Worm (Caenorhabditis elegans) whole organism, L4 larva: ENCODE results near the gene F17A2.13.

ENCODE experiments used
- F10B5.3 ChIP-seq: sonication (generic microtip); optimal IDR thresholded peaks from 2 replicates; lab custom pipeline; 2016; ENCODE audit warnings: mild to moderate bottlenecking, missing genetic modification characterization, missing compliant biosample characterization
- F44E2.7 ChIP-seq: fragments of 200-800 bp; sonication (Bioruptor generic); IDR thresholded peaks from 2 replicates; pipeline ENCODE4 v2.1.2; 2022; ENCODE audit warnings: missing genetic modification characterization, missing compliant biosample characterization
- R02D3.7 ChIP-seq: fragments of 150-350 bp; sonication (generic microtip); optimal IDR thresholded peaks from 3 replicates; lab custom pipeline; 2014; ENCODE audit warnings: missing biosample characterization, missing genetic modification characterization
- T20F7.1 ChIP-seq: fragments of 200-800 bp; sonication (Bioruptor generic); optimal IDR thresholded peaks from 2 replicates; lab custom pipeline; 2018; ENCODE audit warnings: mild to moderate bottlenecking, missing genetic modification characterization, missing compliant biosample characterization
- Y75B8A.6 ChIP-seq: fragments of 200-800 bp; sonication (Bioruptor generic); IDR thresholded peaks from 2 replicates; pipeline ENCODE4 v1.3.6; 2022; ENCODE audit warnings: missing genetic modification reagents, missing genetic modification characterization, missing compliant biosample characterization
- aha-1 ChIP-seq: fragments of 150-350 bp; peaks from one replicate; lab custom pipeline; 2014; ENCODE audit warnings: missing biosample characterization, missing genetic modification characterization
- ceh-20 ChIP-seq: fragments of 200-800 bp; sonication (Bioruptor generic); IDR thresholded peaks from 2 replicates; pipeline ENCODE4 v1.3.6; 2022; ENCODE audit warnings: missing genetic modification reagents, missing genetic modification characterization, missing compliant biosample characterization
- ceh-28 ChIP-seq: fragments of 150-350 bp; optimal IDR thresholded peaks from 2 replicates; lab custom pipeline; 2014; ENCODE audit warnings: missing biosample characterization, missing genetic modification reagents, missing genetic modification characterization
- daf-16 ChIP-seq, 3 experiments: sonication (generic microtip); optimal IDR thresholded peaks; 2 replicates each; lab custom pipeline; 2016 to 2017; ENCODE audit warnings: missing genetic modification characterization in 3 of 3, missing genetic modification reagents in 3 of 3, mild to moderate bottlenecking in 2 of 3, missing compliant biosample characterization in 2 of 3, missing biosample characterization in 1 of 3, moderate library complexity in 1 of 3
- dmd-6 ChIP-seq: fragments of 200-800 bp; sonication (Bioruptor generic); IDR thresholded peaks from 2 replicates; pipeline ENCODE4 v1.3.6; 2022; ENCODE audit warnings: missing genetic modification reagents, missing genetic modification characterization, missing compliant biosample characterization
- dmd-9 ChIP-seq: fragments of 200-800 bp; sonication (Bioruptor generic); IDR thresholded peaks from 2 replicates; pipeline ENCODE4 v1.3.6; 2022; ENCODE audit warnings: missing genetic modification reagents, missing genetic modification characterization, missing compliant biosample characterization
- dpl-1 ChIP-seq: fragments of 150-350 bp; optimal IDR thresholded peaks from 2 replicates; lab custom pipeline; 2014; ENCODE audit warnings: missing biosample characterization, missing genetic modification reagents, missing genetic modification characterization
- dve-1 ChIP-seq: sonication (generic microtip); optimal IDR thresholded peaks from 2 replicates; lab custom pipeline; 2017; ENCODE audit warnings: antibody characterized with exemption, mild to moderate bottlenecking, missing genetic modification characterization, missing compliant biosample characterization; ENCODE audit not compliant: insufficient read depth
- egl-27 ChIP-seq: sonication (generic microtip); optimal IDR thresholded peaks from 3 replicates; lab custom pipeline; 2017; ENCODE audit warnings: missing biosample characterization, missing genetic modification reagents, missing genetic modification characterization
- egl-43 ChIP-seq: fragments of 200-800 bp; sonication (Bioruptor generic); IDR thresholded peaks from 2 replicates; pipeline ENCODE4 v1.3.6; 2022; ENCODE audit warnings: missing genetic modification reagents, missing genetic modification characterization, missing compliant biosample characterization
- fkh-10 ChIP-seq: fragments of 150-350 bp; optimal IDR thresholded peaks from 2 replicates; lab custom pipeline; 2014; ENCODE audit warnings: missing biosample characterization, missing genetic modification reagents, missing genetic modification characterization
- fos-1 ChIP-seq: fragments of 150-350 bp; optimal IDR thresholded peaks from 2 replicates; lab custom pipeline; 2014; ENCODE audit warnings: missing biosample characterization, missing genetic modification characterization
- hlh-11 ChIP-seq: fragments of 200-800 bp; sonication (Bioruptor generic); optimal IDR thresholded peaks from 2 replicates; lab custom pipeline; 2018; ENCODE audit warnings: mild to moderate bottlenecking, missing genetic modification characterization, missing compliant biosample characterization
- hlh-30 ChIP-seq: sonication (generic microtip); optimal IDR thresholded peaks from 2 replicates; lab custom pipeline; 2017; ENCODE audit warnings: antibody characterized with exemption, mild to moderate bottlenecking, missing genetic modification characterization, missing compliant biosample characterization; ENCODE audit not compliant: insufficient read depth
- lin-15B ChIP-seq: fragments of 150-350 bp; sonication (generic microtip); optimal IDR thresholded peaks from 3 replicates; lab custom pipeline; 2014; ENCODE audit warnings: missing biosample characterization, missing genetic modification characterization
- madf-5 ChIP-seq, 2 experiments: fragments of 200-800 bp; sonication (Bioruptor generic); IDR thresholded peaks; 2 replicates each; pipeline ENCODE4 v1.3.6; 2022; ENCODE audit warnings: missing compliant biosample characterization in 2 of 2, missing genetic modification characterization in 2 of 2
- nhr-28 ChIP-seq: fragments of 150-350 bp; optimal IDR thresholded peaks from 2 replicates; lab custom pipeline; 2014; ENCODE audit warnings: missing biosample characterization, missing genetic modification characterization
- nhr-42 ChIP-seq: fragments of 200-800 bp; sonication (Bioruptor generic); IDR thresholded peaks from 2 replicates; pipeline ENCODE4 v1.3.6; 2022; ENCODE audit warnings: missing genetic modification characterization, missing compliant biosample characterization
- nhr-48 ChIP-seq: sonication (generic microtip); optimal IDR thresholded peaks from 2 replicates; lab custom pipeline; 2016; ENCODE audit warnings: mild to moderate bottlenecking, missing genetic modification characterization, missing compliant biosample characterization
- nhr-6 ChIP-seq: fragments of 150-350 bp; optimal IDR thresholded peaks from 2 replicates; lab custom pipeline; 2014; ENCODE audit warnings: missing biosample characterization, missing genetic modification characterization
- nhr-77 ChIP-seq: fragments of 150-350 bp; optimal IDR thresholded peaks from 2 replicates; lab custom pipeline; 2014; ENCODE audit warnings: missing biosample characterization, missing genetic modification characterization
- php-3 ChIP-seq: fragments of 200-800 bp; sonication (Bioruptor generic); IDR thresholded peaks from 2 replicates; pipeline ENCODE4 v1.3.6; 2022; ENCODE audit warnings: missing genetic modification reagents, missing genetic modification characterization, missing compliant biosample characterization
- pqm-1 ChIP-seq: sonication (generic microtip); optimal IDR thresholded peaks from 2 replicates; lab custom pipeline; 2017; ENCODE audit warnings: missing biosample characterization, missing genetic modification characterization
- saeg-2 ChIP-seq: fragments of 200-800 bp; sonication (Bioruptor generic); IDR thresholded peaks from 2 replicates; pipeline ENCODE4 v1.3.6; 2022; ENCODE audit warnings: missing genetic modification reagents, missing genetic modification characterization, missing compliant biosample characterization
- sdz-12 ChIP-seq: fragments of 200-800 bp; sonication (Bioruptor generic); optimal IDR thresholded peaks from 2 replicates; lab custom pipeline; 2018; ENCODE audit warnings: mild to moderate bottlenecking, missing genetic modification characterization, missing compliant biosample characterization
- set-16 ChIP-seq: fragments of 200-800 bp; sonication (Bioruptor generic); IDR thresholded peaks from 2 replicates; pipeline ENCODE4 v1.3.6; 2022; ENCODE audit warnings: missing genetic modification reagents, missing genetic modification characterization, missing compliant biosample characterization
- skn-1 ChIP-seq: fragments of 150-350 bp; optimal IDR thresholded peaks from 2 replicates; lab custom pipeline; 2014; ENCODE audit warnings: missing biosample characterization, missing genetic modification characterization
- unc-39 ChIP-seq: sonication (generic microtip); optimal IDR thresholded peaks from 2 replicates; lab custom pipeline; 2017; ENCODE audit warnings: missing biosample characterization, missing genetic modification characterization
- unc-62 ChIP-seq, 3 experiments: fragments of 150-350 bp in 1 of 3; sonication (generic microtip); optimal IDR thresholded peaks in 2 of 3; peaks in 1 of 3; 1 replicate in 1 of 3; 2 replicates in 2 of 3; lab custom pipeline; 2014 to 2017; ENCODE audit warnings: missing biosample characterization in 3 of 3, missing genetic modification characterization in 3 of 3, missing genetic modification reagents in 3 of 3, missing genotype in 1 of 3
- zip-11 ChIP-seq: fragments of 200-800 bp; sonication (Bioruptor generic); IDR thresholded peaks from 2 replicates; pipeline ENCODE4 v1.3.6; 2022; ENCODE audit warnings: missing genetic modification characterization, missing compliant biosample characterization
- zip-2 ChIP-seq: fragments of 150-350 bp; optimal IDR thresholded peaks from 2 replicates; lab custom pipeline; 2014; ENCODE audit warnings: missing biosample characterization, missing genetic modification characterization
- ztf-7 ChIP-seq: fragments of 150-350 bp; optimal IDR thresholded peaks from 2 replicates; lab custom pipeline; 2014; ENCODE audit warnings: missing biosample characterization, missing genetic modification characterization

The F17A2.13 gene

DNA sequence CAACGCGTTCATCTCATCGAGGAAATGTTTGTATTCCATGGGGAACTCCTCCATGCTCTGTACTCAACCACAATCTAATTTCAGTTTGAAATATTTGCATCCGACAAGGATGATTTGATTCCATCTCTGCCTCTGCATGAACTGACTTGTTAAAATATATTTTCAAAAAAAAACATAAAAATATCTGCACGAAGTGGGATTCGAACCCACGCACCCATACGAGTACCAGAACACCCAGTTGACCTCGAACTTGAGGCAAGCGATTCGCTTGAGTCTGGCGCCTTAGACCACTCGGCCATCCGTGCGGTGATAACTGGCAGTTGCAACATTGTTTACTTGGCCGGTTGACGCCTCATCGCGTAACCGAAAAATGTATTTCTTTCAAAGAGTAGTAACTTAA, 26.4 kb downstream of the F17A2.13 start (continued):
- TF ChIP-seq hlh-30 (tag; lab: Kevin White, UChicago) = peak; percentile 27
- no peak; the same call in none of the 2 replicates for TF ChIP-seq egl-43 (GFP tag; lab: Robert Waterston, UW)
- TF ChIP-seq ztf-7 (tag; lab: Kevin White, UChicago) = peak; percentile 28
- TF ChIP-seq dve-1 (tag; lab: Kevin White, UChicago) = no peak
- TF ChIP-seq nhr-42 (GFP tag; lab: Robert Waterston, UW) = no peak
- TF ChIP-seq ceh-20 = peak; percentile 42; the same call in 1 of the 2 replicates
- no peak for TF ChIP-seq zip-2
- no peak for TF ChIP-seq fkh-10
- TF ChIP-seq F44E2.7 (GFP tag; lab: Robert Waterston, UW) = no peak
- TF ChIP-seq nhr-77 (tag; lab: Kevin White, UChicago) = no peak
- TF ChIP-seq T20F7.1 (GFP tag; lab: Kevin White, UChicago) = no peak
- TF ChIP-seq sdz-12 (GFP tag; lab: Kevin White, UChicago) = no peak
- no peak for TF ChIP-seq zip-11 (GFP tag; lab: Robert Waterston, UW)
- no peak for TF ChIP-seq egl-27 (tag; lab: Kevin White, UChicago)
- TF ChIP-seq F10B5.3 (tag; lab: Kevin White, UChicago) = no peak
- no peak for TF ChIP-seq skn-1 (tag; lab: Kevin White, UChicago)
- TF ChIP-seq unc-39 (tag; lab: Kevin White, UChicago) = no peak
- TF ChIP-seq dpl-1 (GFP tag; lab: Kevin White, UChicago) = no peak
- TF ChIP-seq php-3 (GFP tag; lab: Robert Waterston, UW) = no peak; the same call in 1 of the 2 replicates
- TF ChIP-seq saeg-2 (GFP tag; lab: Robert Waterston, UW) = peak; percentile 62; the same call in 1 of the 2 replicates
- no peak for TF ChIP-seq nhr-48 (tag; lab: Kevin White, UChicago)
- TF ChIP-seq fos-1 (tag; lab: Kevin White, UChicago) = no peak

DNA sequence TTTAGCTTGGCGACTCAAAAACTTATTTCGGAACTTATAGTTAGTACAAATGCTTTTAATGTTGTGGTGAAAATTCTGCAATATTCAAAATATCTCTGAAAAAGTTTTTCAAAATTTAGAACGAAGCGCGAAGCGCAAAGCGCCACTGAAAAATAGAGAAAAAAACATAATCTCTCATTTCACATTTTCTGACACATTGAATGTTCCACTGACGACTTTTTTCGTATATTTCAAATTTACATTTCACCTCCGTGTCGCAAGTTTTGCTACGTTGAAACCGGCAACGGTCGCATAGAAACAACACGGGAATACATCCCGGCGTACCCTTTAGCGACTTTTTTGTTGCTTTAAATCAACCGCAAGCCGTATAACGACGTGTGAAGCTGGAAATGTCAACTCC, 26.9 kb downstream of the F17A2.13 start, which contains the start of gene F42F12.14:
Gene F42F12.14 (plus strand): TSS at position 301 of the 400 bp plus-strand sequence.
- TF ChIP-seq aha-1 (tag; lab: Kevin White, UChicago) (no peak), unc-62 (GFP tag; optimal IDR thresholded peaks at IDR 0.05 in 1 of 2; lab: Kevin White, UChicago) (peak in 1 of 2 experiments; percentile 74), unc-62 (tag; optimal IDR thresholded peaks at IDR 0.05; lab: Kevin White, UChicago) (no peak), lin-15B (tag; lab: Kevin White, UChicago) (no peak), set-16 (GFP tag; lab: Robert Waterston, UW) (no peak), R02D3.7 (tag; lab: Kevin White, UChicago) (no peak)

DNA sequence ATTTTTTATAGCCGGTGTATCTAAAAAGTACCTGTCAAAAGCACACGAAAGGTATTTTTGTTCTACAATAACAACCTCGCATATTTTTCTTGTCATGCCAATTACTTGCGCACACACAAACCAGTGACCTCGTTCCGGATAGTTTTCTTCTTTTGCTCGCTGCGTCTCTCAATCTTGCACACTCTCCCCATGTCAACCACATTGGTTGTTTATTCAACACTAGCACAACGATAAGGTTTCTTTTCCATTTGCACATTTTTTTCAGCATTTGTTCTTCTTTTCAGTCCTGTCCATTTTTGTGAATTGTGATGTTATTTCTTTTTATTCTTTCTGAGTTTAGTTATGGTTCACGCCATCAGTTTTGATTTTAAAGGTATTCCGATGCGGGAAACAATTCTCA, 28.8 kb downstream of the F17A2.13 start, which contains the start of gene F42F12.3:
Gene F42F12.3 (plus strand): TSS at position 372 of the 400 bp plus-strand sequence.
- TF ChIP-seq pqm-1 (tag; lab: Kevin White, UChicago) = no peak
- no peak for TF ChIP-seq nhr-6 (tag; lab: Kevin White, UChicago)
- TF ChIP-seq nhr-42 (GFP tag; lab: Robert Waterston, UW) = no peak
- no peak for TF ChIP-seq nhr-77 (tag; lab: Kevin White, UChicago)
- TF ChIP-seq set-16 (GFP tag; lab: Robert Waterston, UW) = no peak
- TF ChIP-seq skn-1 (tag; lab: Kevin White, UChicago) = no peak
- no peak for TF ChIP-seq dve-1 (tag; lab: Kevin White, UChicago)
- no peak for TF ChIP-seq dmd-9 (GFP tag; lab: Robert Waterston, UW)
- TF ChIP-seq hlh-11 (tag; lab: Kevin White, UChicago) = peak; percentile 30
- TF ChIP-seq dmd-6 (GFP tag; lab: Robert Waterston, UW) = peak; percentile 20; the same call in 1 of the 2 replicates
- peak; percentile 21 for TF ChIP-seq nhr-28
- TF ChIP-seq daf-16 (GFP tag; optimal IDR thresholded peaks at IDR 0.05; lab: Kevin White, UChicago) = no peak
- TF ChIP-seq daf-16 (tag; optimal IDR thresholded peaks at IDR 0.05; lab: Kevin White, UChicago) = peak; percentile 87
- TF ChIP-seq Y75B8A.6 (GFP tag; lab: Robert Waterston, UW) = no peak
- peak; percentile 10 for TF ChIP-seq hlh-30 (tag; lab: Kevin White, UChicago)
- TF ChIP-seq madf-5 (GFP tag; IDR thresholded peaks at IDR 0.05; lab: Robert Waterston, UW) = no peak
- TF ChIP-seq ceh-28 (tag; lab: Kevin White, UChicago) = no peak
